Worm (Caenorhabditis elegans) whole organism, L1 larva: ENCODE measurements around the gene F15E6.6.
A peak's percentile ranks its signal among the peaks of the same experiment; 100 is the strongest.

Experiments
- C04F5.9 ChIP-seq: sonication (generic microtip); optimal IDR thresholded peaks from 2 replicates; lab custom pipeline; 2016; ENCODE audit warnings: missing genetic modification characterization, missing compliant biosample characterization
- C34B4.2 ChIP-seq: sonication (generic microtip); optimal IDR thresholded peaks from 2 replicates; lab custom pipeline; 2017; ENCODE audit warnings: mild to moderate bottlenecking, missing genetic modification characterization, missing compliant biosample characterization
- alr-1 ChIP-seq: fragments of 200-800 bp; sonication (Bioruptor generic); optimal IDR thresholded peaks from 2 replicates; lab custom pipeline; 2018; ENCODE audit warnings: borderline replicate concordance, mild to moderate bottlenecking, missing genetic modification characterization, missing compliant biosample characterization
- blmp-1 ChIP-seq: fragments of 150-350 bp; optimal IDR thresholded peaks from 2 replicates; lab custom pipeline; 2014; ENCODE audit warnings: missing biosample characterization, missing genetic modification characterization
- dpl-1 ChIP-seq, 3 experiments: fragments of 150-350 bp in 2 of 3; sonication (generic microtip) in 1 of 3; optimal IDR thresholded peaks; 2 replicates each; lab custom pipeline; 2014 to 2017; ENCODE audit warnings: missing biosample characterization in 3 of 3, missing genetic modification characterization in 3 of 3, missing genetic modification reagents in 3 of 3
- dsc-1 ChIP-seq: sonication (generic microtip); optimal IDR thresholded peaks from 2 replicates; lab custom pipeline; 2016; ENCODE audit warnings: mild to moderate bottlenecking, missing genetic modification characterization, missing compliant biosample characterization
- efl-3 ChIP-seq: fragments of 200-800 bp; sonication (Bioruptor generic); optimal IDR thresholded peaks from 2 replicates; lab custom pipeline; 2018; ENCODE audit warnings: mild to moderate bottlenecking, missing genetic modification characterization, missing compliant biosample characterization
- elt-2 ChIP-seq: sonication (generic microtip); optimal IDR thresholded peaks from 2 replicates; lab custom pipeline; 2016; ENCODE audit warnings: missing genetic modification characterization, mild to moderate bottlenecking, inconsistent platforms, missing compliant biosample characterization, missing genetic modification reagents
- irx-1 ChIP-seq: sonication (generic microtip); optimal IDR thresholded peaks from 2 replicates; lab custom pipeline; 2016; ENCODE audit warnings: missing genetic modification characterization, missing compliant biosample characterization
- isw-1 ChIP-seq: fragments of 200-800 bp; sonication (Bioruptor generic); IDR thresholded peaks from 2 replicates; pipeline ENCODE4 v1.3.6; 2022; ENCODE audit warnings: missing genetic modification characterization, missing compliant biosample characterization
- lin-14 ChIP-seq: fragments of 200-800 bp; sonication (Bioruptor generic); optimal IDR thresholded peaks from 2 replicates; lab custom pipeline; 2018; ENCODE audit warnings: mild to moderate bottlenecking, missing genetic modification characterization, moderate library complexity, missing compliant biosample characterization
- lin-15B ChIP-seq: fragments of 150-350 bp; sonication (generic microtip); optimal IDR thresholded peaks from 3 replicates; lab custom pipeline; 2014; ENCODE audit warnings: missing biosample characterization, missing genetic modification characterization
- lin-35 ChIP-seq, 2 experiments: fragments of 150-350 bp; optimal IDR thresholded peaks; 2 replicates each; lab custom pipeline; 2014; ENCODE audit warnings: missing biosample characterization in 2 of 2, missing genetic modification characterization in 2 of 2, missing genetic modification reagents in 2 of 2
- lir-3 ChIP-seq: sonication (generic microtip); optimal IDR thresholded peaks from 2 replicates; lab custom pipeline; 2016; ENCODE audit warnings: mild to moderate bottlenecking, missing genetic modification characterization, moderate library complexity, missing compliant biosample characterization; ENCODE audit not compliant: poor library complexity
- mab-9 ChIP-seq: fragments of 200-800 bp; sonication (Bioruptor generic); IDR thresholded peaks from 2 replicates; pipeline ENCODE4 v1.3.6; 2022; ENCODE audit warnings: missing genetic modification reagents, missing genetic modification characterization, missing compliant biosample characterization
- mep-1 ChIP-seq: fragments of 150-350 bp; optimal IDR thresholded peaks from 2 replicates; lab custom pipeline; 2014; ENCODE audit warnings: missing biosample characterization, missing genetic modification characterization
- nhr-12 ChIP-seq: sonication (generic microtip); optimal IDR thresholded peaks from 2 replicates; lab custom pipeline; 2017; ENCODE audit warnings: missing biosample characterization, missing genetic modification characterization
- nhr-19 ChIP-seq: fragments of 200-800 bp; sonication (Bioruptor generic); conservative IDR thresholded peaks from 2 replicates; pipeline ENCODE4 v1.3.6; 2022; ENCODE audit warnings: missing genetic modification characterization, missing compliant biosample characterization
- nhr-20 ChIP-seq: sonication (generic microtip); optimal IDR thresholded peaks from 2 replicates; lab custom pipeline; 2016; ENCODE audit warnings: mild to moderate bottlenecking, missing genetic modification characterization, missing compliant biosample characterization
- nhr-28 ChIP-seq: fragments of 150-350 bp; optimal IDR thresholded peaks from 2 replicates; lab custom pipeline; 2014; ENCODE audit warnings: missing biosample characterization, missing genetic modification characterization
- nhr-76 ChIP-seq: sonication (generic microtip); optimal IDR thresholded peaks from 2 replicates; lab custom pipeline; 2017; ENCODE audit warnings: missing biosample characterization, missing genetic modification characterization
- pqm-1 ChIP-seq: sonication (generic microtip); optimal IDR thresholded peaks from 3 replicates; lab custom pipeline; 2017; ENCODE audit warnings: missing biosample characterization, missing genetic modification characterization
- rnt-1 ChIP-seq: sonication (generic microtip); optimal IDR thresholded peaks from 2 replicates; lab custom pipeline; 2016; ENCODE audit warnings: mild to moderate bottlenecking, missing genetic modification characterization, moderate library complexity, missing compliant biosample characterization
- sox-4 ChIP-seq: sonication (generic microtip); optimal IDR thresholded peaks from 2 replicates; lab custom pipeline; 2016; ENCODE audit warnings: missing genetic modification characterization, missing compliant biosample characterization
- sptf-1 ChIP-seq: fragments of 150-350 bp; optimal IDR thresholded peaks from 2 replicates; lab custom pipeline; 2014; ENCODE audit warnings: missing biosample characterization, missing genetic modification characterization
- sup-37 ChIP-seq: fragments of 200-800 bp; sonication (Bioruptor generic); optimal IDR thresholded peaks from 2 replicates; lab custom pipeline; 2018; ENCODE audit warnings: mild to moderate bottlenecking, missing genetic modification characterization, missing compliant biosample characterization
- swsn-7 ChIP-seq: sonication (generic microtip); optimal IDR thresholded peaks from 2 replicates; lab custom pipeline; 2016; ENCODE audit warnings: missing genetic modification characterization, missing compliant biosample characterization
- tbx-2 ChIP-seq: sonication (generic microtip); optimal IDR thresholded peaks from 2 replicates; lab custom pipeline; 2016; ENCODE audit warnings: missing genetic modification characterization, missing compliant biosample characterization
- unc-62 ChIP-seq: fragments of 150-350 bp; optimal IDR thresholded peaks from 2 replicates; lab custom pipeline; 2014; ENCODE audit warnings: missing biosample characterization, missing genetic modification reagents, missing genetic modification characterization
- unc-86 ChIP-seq: sonication (generic microtip); optimal IDR thresholded peaks from 2 replicates; lab custom pipeline; 2016; ENCODE audit warnings: missing genetic modification characterization, missing compliant biosample characterization
- vab-15 ChIP-seq: sonication (generic microtip); optimal IDR thresholded peaks from 2 replicates; lab custom pipeline; 2017; ENCODE audit warnings: missing genotype, mild to moderate bottlenecking, missing genetic modification characterization, missing compliant biosample characterization
- zip-4 ChIP-seq: fragments of 200-800 bp; sonication (Bioruptor generic); optimal IDR thresholded peaks from 2 replicates; lab custom pipeline; 2018; ENCODE audit warnings: mild to moderate bottlenecking, missing genetic modification characterization, moderate library complexity, missing compliant biosample characterization
- ztf-11 ChIP-seq, 2 experiments: sonication (generic microtip); optimal IDR thresholded peaks; 2 replicates each; lab custom pipeline; 2016 to 2017; ENCODE audit warnings: missing genetic modification characterization in 2 of 2, missing biosample characterization in 1 of 2, missing compliant biosample characterization in 1 of 2
- ztf-4 ChIP-seq: fragments of 150-350 bp; optimal IDR thresholded peaks from 2 replicates; lab custom pipeline; 2014; ENCODE audit warnings: missing biosample characterization, missing genetic modification characterization

The F15E6.6 gene

DNA sequence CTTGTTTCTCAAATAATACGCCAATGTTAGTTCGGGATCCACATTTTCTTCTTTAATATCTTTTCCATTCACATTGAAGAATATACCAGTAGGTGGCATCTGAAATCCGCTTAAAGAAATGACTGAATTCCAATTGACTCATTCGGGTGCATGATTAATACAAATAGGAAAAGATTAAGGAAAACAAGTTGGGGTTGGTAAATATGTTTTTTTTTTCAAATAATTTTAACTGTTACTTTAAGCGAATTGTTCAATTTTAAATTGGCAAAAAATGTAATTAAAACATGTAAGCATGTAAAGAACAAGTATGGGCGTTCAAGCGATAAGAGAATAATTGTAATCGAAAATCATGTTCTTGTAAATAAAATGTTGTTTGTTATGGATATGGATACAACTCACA lies at the start of gene F15E6.6:
Gene F15E6.6 (minus strand): TSS at position 101 of the 400 bp plus-strand sequence.
- TF ChIP-seq nhr-20 (tag; lab: Kevin White, UChicago) (no peak), unc-62 (GFP tag; lab: Kevin White, UChicago) (no peak), C04F5.9 (tag; lab: Kevin White, UChicago) (no peak), unc-86 (no peak), isw-1 (GFP tag; lab: Robert Waterston, UW) (no peak), sox-4 (tag; lab: Kevin White, UChicago) (no peak), irx-1 (tag; lab: Kevin White, UChicago) (no peak), zip-4 (no peak), blmp-1 (tag; lab: Kevin White, UChicago) (no peak), sptf-1 (tag; lab: Kevin White, UChicago) (no peak), lin-14 (GFP tag; lab: Kevin White, UChicago) (no peak), nhr-19 (GFP tag; lab: Robert Waterston, UW) (no peak), vab-15 (no peak), lir-3 (tag; lab: Kevin White, UChicago) (no peak)

DNA sequence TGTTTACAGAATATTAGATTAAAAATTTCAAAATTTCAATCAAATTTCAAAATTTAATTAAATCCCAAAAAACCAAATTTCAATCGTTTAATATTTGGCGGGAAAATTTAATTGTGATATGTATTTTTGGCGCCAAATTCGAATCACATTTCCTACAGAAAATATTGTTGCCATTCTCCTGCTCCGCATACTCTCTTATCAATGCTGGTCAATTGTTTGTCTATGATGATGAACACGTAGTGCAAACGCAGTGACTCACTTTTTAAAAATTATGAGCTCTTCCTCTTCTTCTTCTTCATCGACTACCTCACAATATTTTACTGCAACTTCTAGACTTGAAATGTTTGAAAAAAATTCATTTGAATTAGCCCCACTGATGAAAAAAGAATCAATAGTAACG lies 42.5 kb upstream of the F15E6.6 start, which contains the start of gene trpl-2:
Gene trpl-2 (plus strand): TSS at position 210 of the 400 bp plus-strand sequence.
- TF ChIP-seq dpl-1 (GFP tag; optimal IDR thresholded peaks at IDR 0.05; lab: Kevin White, UChicago) (peak in 1 of 3 experiments; percentile 18), lin-35 (GFP tag; optimal IDR thresholded peaks at IDR 0.05; lab: Kevin White, UChicago) (peak in 1 of 2 experiments; percentile 31), swsn-7 (tag; lab: Kevin White, UChicago) (no peak), vab-15 (no peak), nhr-28 (tag; lab: Kevin White, UChicago) (no peak)

DNA sequence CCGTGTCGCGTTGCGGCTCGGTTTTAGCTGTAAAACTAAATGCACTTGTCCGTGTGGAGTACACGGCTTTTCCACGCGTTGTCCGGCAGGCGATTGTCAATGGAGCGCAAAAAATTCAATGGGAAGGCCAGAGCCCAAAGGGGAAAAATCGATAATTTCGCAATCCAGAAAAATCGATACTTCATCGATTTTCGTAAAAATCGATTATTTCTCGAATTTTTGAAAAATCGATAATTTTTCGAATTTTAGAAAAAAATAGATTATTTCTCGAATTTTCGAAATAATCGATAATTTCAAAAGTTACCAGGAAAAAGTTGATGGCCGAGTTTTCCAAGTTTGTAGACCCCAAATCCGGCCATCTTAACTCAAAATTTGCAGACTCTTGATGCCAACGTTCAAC lies 35.6 kb upstream of the F15E6.6 start:
- TF ChIP-seq mab-9 (GFP tag; lab: Robert Waterston, UW) (no peak), efl-3 (no peak), alr-1 (tag; lab: Kevin White, UChicago) (no peak), elt-2 (tag; lab: Kevin White, UChicago) (no peak), rnt-1 (tag; lab: Kevin White, UChicago) (no peak), ztf-11 (tag; optimal IDR thresholded peaks at IDR 0.05; lab: Kevin White, UChicago) (no peak), sup-37 (GFP tag; lab: Kevin White, UChicago) (no peak), lin-15B (tag; lab: Kevin White, UChicago) (no peak), nhr-28 (tag; lab: Kevin White, UChicago) (no peak), pqm-1 (tag; lab: Kevin White, UChicago) (no peak), ztf-4 (tag; lab: Kevin White, UChicago) (no peak), nhr-76 (tag; lab: Kevin White, UChicago) (no peak), tbx-2 (tag; lab: Kevin White, UChicago) (no peak), unc-62 (GFP tag; lab: Kevin White, UChicago) (no peak), C34B4.2 (tag; lab: Kevin White, UChicago) (no peak), dsc-1 (tag; lab: Kevin White, UChicago) (no peak), mep-1 (tag; lab: Kevin White, UChicago) (no peak)

DNA sequence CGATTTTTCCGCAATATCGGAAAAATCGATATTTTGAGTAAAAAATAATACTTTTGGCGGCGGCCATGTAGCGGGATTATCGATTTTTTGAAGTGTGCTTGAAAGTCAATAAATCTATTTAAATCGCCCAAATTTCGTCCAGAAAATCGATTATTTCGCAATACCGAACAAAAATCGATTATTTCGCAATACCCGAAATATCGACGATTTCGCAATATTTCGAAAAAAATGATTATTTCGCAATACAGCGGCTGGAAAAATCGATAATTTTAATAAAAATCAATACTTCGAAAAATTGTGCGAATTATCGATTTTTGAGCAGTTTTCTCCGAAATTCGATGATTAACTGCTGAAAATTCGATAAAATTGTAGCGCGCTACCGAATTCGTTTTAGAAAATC lies 34.1 kb upstream of the F15E6.6 start:
- TF ChIP-seq zip-4, result peak; percentile 65
- no peak for TF ChIP-seq nhr-20 (tag; lab: Kevin White, UChicago)
- TF ChIP-seq nhr-12, result no peak
- TF ChIP-seq unc-86, result no peak
- TF ChIP-seq pqm-1 (tag; lab: Kevin White, UChicago), result no peak

DNA sequence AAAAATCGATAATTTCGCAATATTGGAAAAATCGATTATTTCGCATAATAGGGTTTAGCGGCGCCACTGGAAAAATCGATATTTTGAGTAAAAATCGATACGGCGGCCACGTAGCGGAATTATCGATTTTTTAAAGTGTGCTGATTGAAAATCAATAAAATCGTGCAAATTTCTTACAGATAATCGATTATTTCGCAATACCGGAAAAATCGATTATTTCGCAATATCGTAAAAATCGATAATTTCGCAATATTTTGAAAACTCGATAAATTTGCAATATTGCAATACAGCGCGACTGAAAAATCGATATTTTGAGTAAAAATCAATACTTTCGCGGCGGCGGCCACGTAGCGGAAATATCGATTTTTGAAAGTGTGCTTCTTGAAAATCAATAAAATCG lies 33.7 kb upstream of the F15E6.6 start:
- TF ChIP-seq isw-1 (GFP tag; lab: Robert Waterston, UW) (no peak), lin-35 (GFP tag; optimal IDR thresholded peaks at IDR 0.05; lab: Kevin White, UChicago) (no peak), zip-4 (peak; percentile 18)
- TF ChIP-seq, all 84 proteins: peak for 1
